Fruit fly (Drosophila melanogaster): ENCODE results near the gene CG12009.

CG12009 gene

DNA sequence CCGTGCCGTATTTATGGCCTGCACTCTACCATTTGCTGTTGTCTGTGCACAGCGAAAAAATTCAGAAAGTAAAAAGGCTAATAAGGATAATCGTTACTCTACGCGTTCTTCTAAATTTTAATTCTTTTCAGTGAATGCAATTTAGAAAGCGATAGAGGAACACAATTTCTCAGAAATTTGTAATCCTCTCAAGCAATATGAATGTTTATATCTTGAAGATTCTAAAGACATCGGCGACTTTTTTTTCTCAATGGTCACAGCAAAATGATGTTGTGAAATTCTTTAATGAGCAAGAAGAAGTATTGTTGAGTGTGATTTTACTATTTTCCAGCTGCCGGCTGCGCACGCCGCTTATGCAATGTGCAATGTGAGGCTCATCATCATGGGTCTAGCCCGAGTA, 38.4 kb upstream of the CG12009 start:
- no peak for TF ChIP-seq noc (tag; optimal IDR thresholded peaks at IDR 0.05)

DNA sequence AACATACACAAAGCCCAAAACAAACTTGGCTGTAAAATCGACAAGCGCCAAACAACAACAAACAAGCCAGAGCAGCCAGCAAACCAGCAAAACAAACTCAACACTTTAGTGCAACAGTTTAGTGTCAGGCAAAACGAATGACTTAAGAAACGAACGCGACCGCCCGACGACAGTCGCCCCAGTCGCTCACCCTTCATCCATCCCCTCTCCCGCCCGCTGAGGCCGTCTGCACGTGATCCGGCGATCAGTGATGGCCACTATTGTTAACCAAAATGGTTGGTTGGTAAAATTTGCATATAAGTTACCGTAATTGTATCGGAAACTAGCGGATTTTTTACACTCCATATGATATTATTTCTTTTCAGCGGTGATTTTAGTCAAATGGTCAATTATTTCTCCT, 37.6 kb upstream of the CG12009 start:
- TF ChIP-seq noc (tag; optimal IDR thresholded peaks at IDR 0.05) = no peak

DNA sequence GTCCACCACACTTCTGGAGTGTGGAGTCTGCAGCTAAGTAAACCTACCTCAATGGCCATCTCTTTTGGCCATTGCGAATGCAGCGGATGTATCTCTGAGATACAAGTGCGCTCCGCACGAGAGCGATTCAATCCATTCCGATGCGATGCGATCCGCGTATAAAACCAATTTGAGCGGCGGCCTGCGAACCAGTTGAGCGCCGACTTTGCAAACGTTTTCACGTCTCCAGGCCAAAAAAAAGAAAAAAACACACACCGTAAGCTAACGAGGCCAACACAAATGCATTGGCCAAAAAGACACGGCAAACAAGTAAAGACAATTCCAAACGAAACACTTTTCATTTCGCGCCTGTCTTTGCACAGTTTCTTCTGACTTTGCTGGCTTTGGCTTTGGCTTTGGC, 33.6 kb upstream of the CG12009 start, which contains the start of gene ckd:
Gene ckd, plus strand, starts transcription at position 189 of the 400 bp plus-strand sequence.
- no peak for TF ChIP-seq noc (tag; optimal IDR thresholded peaks at IDR 0.05)

DNA sequence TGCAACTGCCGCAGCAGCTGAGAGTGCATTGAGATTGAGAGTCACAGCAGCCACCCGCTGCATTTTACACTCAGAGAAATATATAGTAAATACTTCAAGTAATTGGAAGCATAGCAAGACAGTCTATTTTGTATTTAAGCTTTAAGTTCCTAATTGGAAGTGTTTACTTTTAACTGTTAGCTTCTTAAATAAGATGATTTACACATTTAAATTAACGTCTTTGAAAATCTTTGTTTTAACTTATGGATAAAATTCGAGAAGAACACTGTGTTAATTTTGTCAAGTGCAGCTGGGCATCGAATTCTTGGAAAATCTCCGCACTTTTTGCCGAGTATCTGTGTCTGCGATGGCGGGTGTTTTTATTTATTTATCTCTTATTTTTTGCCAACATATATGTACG, 31.6 kb upstream of the CG12009 start:
- no peak for TF ChIP-seq noc (tag; optimal IDR thresholded peaks at IDR 0.05)

DNA sequence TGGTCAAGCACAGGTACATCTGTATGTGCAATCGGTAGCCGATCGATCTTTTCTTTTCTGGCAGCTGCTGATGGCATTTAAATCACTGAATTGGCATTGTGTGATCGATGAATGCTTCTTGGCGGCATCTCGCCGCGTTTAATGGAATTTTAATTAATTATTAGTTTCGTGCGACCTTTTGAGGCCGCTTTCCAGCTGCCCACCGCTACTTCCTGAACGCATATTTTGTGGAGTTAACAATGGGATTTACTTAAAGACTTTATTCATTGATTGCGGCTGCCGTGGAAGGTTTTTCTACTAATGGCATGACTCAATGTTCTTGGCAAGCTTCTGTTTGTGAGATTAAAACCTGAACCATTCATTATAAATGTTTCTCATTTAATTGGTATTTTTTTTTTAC, 29.6 kb upstream of the CG12009 start:
- TF ChIP-seq noc (tag; optimal IDR thresholded peaks at IDR 0.05) = no peak

DNA sequence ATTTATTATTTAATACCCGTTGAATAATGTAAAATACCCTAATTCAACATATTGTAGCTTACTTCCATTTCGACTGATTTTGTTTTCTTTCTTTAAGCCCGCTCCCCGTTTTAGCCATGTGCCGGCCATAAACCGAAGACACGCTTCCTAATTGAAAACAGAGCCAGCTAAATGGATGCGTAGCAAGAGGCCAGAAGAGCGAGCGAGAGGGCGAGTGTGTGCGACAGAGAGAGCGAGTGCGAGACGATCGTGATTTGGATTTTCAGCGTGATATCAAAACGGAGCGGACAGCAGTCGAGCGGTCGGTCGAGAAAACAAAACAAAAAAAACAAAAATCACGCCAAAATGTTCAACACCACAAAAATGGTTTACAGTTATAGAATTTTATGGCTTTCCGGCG, 25.0 kb upstream of the CG12009 start:
- TF ChIP-seq noc (tag; optimal IDR thresholded peaks at IDR 0.05) = no peak

DNA sequence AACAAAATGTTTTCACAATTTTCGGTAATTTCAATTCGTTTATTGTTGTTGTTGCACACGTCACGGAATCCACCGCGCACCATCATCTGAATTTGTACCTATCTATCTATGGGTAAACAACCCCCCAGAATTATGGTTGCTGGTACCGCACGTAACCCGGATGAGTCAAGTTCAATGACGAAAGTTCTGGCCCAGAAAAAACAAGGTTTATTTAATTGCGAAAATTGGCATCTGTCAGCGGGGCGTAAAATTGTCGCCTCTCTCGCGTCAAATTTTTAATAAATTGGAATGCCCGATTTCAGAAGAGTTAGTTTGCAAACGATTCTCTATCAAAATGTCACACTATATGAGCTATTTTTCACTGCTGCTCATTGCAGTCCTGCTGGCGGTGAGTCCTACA, 23.1 kb upstream of the CG12009 start, which contains the start of gene CG34265:
Gene CG34265, plus strand, starts transcription at position 301 of the 400 bp plus-strand sequence.
- no peak for TF ChIP-seq noc (tag; optimal IDR thresholded peaks at IDR 0.05)

DNA sequence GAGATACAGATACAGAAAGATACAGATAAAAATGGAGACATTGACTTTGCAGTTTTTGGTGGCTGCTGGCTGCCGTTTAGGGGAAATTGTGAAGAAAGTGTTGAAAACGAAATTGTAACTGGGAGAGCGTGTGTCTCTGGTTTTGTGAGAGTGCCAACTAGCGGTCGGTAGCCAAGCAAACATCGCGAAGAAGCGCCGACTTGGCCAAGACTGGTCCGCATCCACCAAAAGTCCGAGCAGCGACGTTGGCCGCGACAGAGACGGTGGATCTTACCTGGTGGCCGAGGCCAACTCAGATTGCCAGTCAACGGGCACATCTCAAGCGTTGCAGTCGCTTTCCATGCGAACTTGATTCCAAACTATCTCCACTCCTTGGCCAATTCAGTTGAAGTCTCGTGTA, 20.5 kb upstream of the CG12009 start, which contains the start of gene CG14960:
Gene CG14960, plus strand, starts transcription at position 301 of the 400 bp plus-strand sequence.
- TF ChIP-seq noc (tag; optimal IDR thresholded peaks at IDR 0.05) = no peak

DNA sequence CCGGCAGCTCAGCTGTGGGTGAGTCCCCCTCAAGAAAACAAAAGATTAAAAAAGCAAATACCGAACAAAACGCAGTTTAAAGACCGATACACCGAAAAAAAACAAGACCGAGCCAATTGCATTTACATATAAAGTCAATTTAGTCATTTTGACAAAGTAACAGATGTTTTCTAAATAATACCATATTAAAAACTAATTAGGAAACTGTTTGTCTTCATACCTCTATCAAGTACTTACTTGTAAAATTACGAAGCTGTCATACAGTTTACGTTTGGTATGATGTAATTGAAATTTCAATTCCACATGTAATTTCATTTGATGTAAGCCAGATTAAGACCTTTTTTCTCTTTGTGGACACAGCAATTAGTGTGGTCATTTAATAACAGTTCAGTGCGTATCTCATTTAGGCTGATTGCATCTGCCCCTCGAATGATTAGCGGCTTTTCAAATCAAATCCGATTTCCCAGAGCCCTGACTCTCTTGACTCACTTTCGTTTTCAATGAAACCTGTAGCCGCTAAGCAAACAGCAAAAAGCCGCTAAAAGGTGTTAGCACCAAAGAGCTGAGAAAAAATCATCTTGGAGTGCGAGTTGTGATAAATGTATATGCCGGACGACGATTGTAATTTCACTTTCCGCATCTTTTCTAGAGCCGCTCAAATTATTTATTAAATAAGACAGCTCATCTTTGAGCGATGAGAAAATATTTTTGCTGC, 16.6 kb upstream of the CG12009 start:
- no peak for TF ChIP-seq noc (tag; optimal IDR thresholded peaks at IDR 0.05)

DNA sequence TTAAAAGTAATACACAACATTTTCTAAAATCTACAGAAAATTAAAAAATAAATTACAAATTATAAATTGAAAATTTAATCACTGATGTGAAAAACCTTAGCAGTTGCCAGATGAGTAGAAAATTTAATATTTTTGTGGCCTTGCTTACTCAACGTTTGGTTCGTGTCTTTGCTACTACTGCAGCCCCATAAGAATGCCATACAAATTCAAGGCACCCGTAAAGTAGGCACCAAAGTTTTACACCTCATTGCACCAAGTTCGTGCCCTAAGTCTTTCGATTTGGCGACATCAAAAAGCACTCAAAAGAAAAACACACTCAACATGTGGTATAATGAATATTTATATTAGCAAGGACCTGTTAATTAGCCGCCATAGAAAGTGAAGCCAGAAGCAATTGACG, 14.3 kb upstream of the CG12009 start:
- no peak for TF ChIP-seq noc (tag; optimal IDR thresholded peaks at IDR 0.05)

DNA sequence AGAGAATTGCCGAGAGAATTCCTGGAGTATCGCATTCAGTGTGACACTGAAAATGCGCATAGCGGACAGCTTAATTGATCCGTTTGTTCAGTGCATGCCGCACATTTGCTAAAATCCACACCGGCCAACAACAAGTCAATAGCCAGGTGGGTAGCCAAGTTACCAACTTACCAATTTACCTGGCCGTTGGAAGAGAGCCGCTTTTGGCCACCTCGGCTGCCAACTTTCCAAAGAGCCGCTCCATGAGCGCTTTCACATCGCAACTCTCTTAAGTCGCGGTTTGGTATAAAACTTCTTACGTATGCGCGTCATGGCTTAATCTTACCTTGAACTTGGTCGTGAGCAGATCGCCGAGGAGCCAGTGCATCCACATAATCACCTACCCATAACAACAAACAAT, 11.3 kb upstream of the CG12009 start, which contains the start of gene CG12017:
Gene CG12017, plus strand, starts transcription at position 310 of the 400 bp plus-strand sequence.
- TF ChIP-seq noc (tag; optimal IDR thresholded peaks at IDR 0.05) = no peak

DNA sequence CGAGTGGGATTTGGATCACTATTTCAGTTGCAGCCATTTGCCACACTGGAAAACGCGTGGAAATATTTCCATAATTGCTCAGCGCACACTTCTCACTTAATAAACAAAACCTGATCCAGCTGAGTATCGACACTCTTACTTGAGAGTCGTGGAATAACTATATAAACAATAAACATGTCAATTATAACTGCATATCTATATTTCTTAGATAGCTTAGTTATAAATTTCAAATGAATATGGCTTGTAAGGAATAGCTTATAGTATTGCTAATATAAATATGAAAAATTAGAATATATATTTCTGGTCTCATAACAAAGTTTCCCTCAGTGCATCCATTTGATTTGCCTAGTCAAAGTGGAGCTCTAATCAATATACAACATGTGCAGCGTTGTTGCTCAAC, 8.0 kb upstream of the CG12009 start:
- TF ChIP-seq noc (tag; optimal IDR thresholded peaks at IDR 0.05) = no peak

DNA sequence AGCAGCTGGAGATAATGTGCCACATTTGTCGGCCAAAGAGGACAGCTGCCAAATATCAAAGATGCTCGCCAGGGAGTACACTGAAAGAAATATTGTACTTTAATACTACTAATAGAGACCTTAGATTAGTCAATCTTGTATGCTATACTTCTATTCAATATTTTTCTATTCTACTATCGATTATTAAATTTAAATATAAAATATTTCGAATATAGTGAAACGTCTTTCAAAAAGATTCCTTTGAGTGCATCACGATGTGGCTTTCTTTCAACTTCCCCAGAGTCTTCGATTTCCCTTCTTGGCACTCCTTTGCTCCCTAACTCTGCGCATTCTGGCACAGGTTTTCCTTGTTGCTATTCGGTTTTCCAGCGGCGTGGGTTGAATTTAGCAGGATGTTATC, 6.4 kb upstream of the CG12009 start:
- no peak for TF ChIP-seq noc (tag; optimal IDR thresholded peaks at IDR 0.05)

DNA sequence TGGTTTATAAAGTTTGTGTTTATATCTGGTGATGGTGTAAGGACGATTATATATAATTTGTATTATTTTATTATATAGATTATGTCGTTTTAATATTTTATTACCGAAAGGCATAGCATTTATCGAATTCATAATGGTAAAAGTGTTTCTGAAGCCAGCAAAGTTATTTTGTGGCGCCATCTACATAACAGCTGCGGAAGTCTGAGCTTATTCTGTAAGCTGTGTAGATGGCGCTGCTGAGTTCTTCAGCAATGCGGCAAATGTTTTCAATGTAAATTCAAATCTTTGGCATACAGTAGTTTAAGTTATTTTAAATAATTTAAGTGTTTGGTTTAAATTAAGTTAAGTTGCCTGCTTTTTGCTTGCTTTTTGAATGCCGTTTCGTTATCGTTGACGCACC, 2.8 kb upstream of the CG12009 start:
- no peak for TF ChIP-seq noc (tag; optimal IDR thresholded peaks at IDR 0.05)

DNA sequence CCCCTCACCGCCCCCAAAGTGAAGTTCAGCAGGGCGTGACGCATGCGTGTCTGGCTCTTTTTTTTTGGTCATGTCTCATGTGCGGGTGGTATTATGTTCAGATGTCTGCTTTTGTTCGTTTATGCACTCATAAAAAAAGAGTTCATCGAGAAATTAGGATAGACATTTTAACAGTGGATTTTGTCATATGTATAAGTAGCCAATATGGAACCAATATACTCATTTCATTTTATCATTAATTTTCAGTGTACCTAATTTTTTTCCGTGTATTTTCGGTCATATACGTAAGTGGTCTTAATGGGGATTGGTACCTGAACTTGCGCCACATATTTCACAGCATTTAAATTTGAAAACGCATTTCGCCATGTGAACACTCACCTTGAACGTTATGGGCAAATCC, 9.1 kb downstream of the CG12009 start:
- TF ChIP-seq noc (tag; optimal IDR thresholded peaks at IDR 0.05) = no peak

DNA sequence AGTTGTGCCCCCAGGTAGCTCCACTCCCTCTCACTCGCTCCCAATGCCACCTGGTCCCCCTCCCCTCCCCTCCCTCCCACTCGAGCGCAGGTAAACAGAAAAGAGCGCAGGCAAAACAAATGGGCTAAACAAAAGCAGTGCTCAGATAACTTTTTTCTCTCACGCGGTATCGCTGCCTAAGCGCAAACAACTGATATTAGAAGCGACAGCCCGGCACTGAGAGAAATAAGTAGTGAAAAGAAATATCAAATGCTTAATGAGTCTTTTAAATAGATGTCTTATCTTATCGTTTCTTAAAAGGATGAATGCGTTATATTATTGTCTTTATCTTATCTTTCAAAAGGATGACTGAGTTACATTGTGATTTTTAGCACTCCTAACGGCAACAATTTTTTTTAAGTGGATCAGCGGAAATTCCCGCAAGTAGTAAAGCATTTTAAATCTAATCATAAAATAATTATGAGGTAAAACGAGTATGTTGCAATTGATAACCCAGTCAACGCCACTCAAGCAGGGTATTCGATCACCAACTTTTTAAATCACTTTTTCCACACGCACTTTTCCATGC, 10.0 kb downstream of the CG12009 start:
- peak; percentile 97 for TF ChIP-seq noc (tag; optimal IDR thresholded peaks at IDR 0.05)

DNA sequence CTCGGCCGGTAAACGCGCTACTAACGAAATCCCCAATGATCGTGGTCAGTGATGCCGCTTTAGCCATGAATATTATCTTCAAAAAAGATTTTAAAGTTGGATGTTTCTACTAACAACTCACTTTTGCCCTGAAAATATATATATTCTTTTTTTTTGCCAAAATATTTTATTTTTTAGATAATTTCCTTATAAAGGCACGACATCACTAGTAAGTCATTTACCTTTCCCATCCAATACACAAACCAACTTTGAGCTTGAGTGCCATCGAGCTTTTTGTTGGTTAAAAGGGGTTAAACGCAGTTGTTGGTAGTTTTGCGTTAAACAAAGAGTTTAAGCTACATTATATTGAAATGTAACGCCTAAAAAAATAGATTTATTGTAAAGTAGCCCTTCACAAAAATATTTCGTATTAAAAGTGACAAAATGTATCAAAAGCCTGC, 11.8 kb downstream of the CG12009 start, which contains the start of gene CG14968:
Gene CG14968, minus strand, starts transcription at position 26 of the 440 bp plus-strand sequence.
- peak; percentile 96 for TF ChIP-seq noc (tag; optimal IDR thresholded peaks at IDR 0.05)

Data from whole organism, larva.